Fruit fly (Drosophila melanogaster) whole organism, embryonic: ENCODE measurements around the gene Hip14.
A peak's percentile ranks its signal among the peaks of the same experiment; 100 is the strongest.

Source experiments
- Adf1 ChIP-seq: fragments of 200-800 bp; sonication (Bioruptor generic); IDR thresholded peaks from 2 replicates; pipeline ENCODE4 v1.3.6; 2022; ENCODE audit warnings: missing biosample characterization, missing genetic modification characterization
- Awh ChIP-seq: fragments of 200-800 bp; sonication (Bioruptor generic); IDR thresholded peaks from 2 replicates; pipeline ENCODE4, ENCODE4 v1.3.6; 2022; ENCODE audit warnings: missing biosample characterization, missing genetic modification characterization
- BEAF-32 ChIP-seq: fragments of 200-800 bp; sonication (Bioruptor generic); optimal IDR thresholded peaks from 3 replicates; lab custom pipeline; 2017; ENCODE audit warnings: missing biosample characterization, missing genetic modification characterization, mild to moderate bottlenecking, moderate library complexity, missing genetic modification reagents
- CG10209 ChIP-seq: fragments of 200-800 bp; sonication (Bioruptor generic); optimal IDR thresholded peaks from 3 replicates; lab custom pipeline; 2017; ENCODE audit warnings: missing biosample characterization, mild to moderate bottlenecking, missing genetic modification characterization, missing genetic modification reagents
- CG11560 ChIP-seq: fragments of 200-800 bp; sonication (Bioruptor generic); IDR thresholded peaks from 3 replicates; pipeline ENCODE4 v1.3.6; 2022; ENCODE audit warnings: missing biosample characterization, missing genetic modification characterization
- CG11696 ChIP-seq: fragments of 200-800 bp; sonication (Bioruptor generic); IDR thresholded peaks from 2 replicates; pipeline ENCODE4 v1.3.6; 2022; ENCODE audit warnings: missing biosample characterization, missing genetic modification characterization
- CG12219 ChIP-seq: fragments of 200-800 bp; sonication (Bioruptor generic); optimal IDR thresholded peaks from 3 replicates; lab custom pipeline; 2018; ENCODE audit warnings: missing biosample characterization, mild to moderate bottlenecking, missing genetic modification characterization
- CG13775 ChIP-seq: fragments of 200-800 bp; sonication (Bioruptor generic); optimal IDR thresholded peaks from 3 replicates; lab custom pipeline; 2017; ENCODE audit warnings: missing biosample characterization, mild to moderate bottlenecking, missing genetic modification characterization
- CG14667 ChIP-seq: fragments of 200-800 bp; sonication (Bioruptor generic); IDR thresholded peaks from 2 replicates; pipeline ENCODE4 v1.3.6; 2022; ENCODE audit warnings: missing biosample characterization, missing genetic modification characterization
- CG14965 ChIP-seq: fragments of 200-800 bp; sonication (Bioruptor generic); optimal IDR thresholded peaks from 2 replicates; lab custom pipeline; 2016; ENCODE audit warnings: missing biosample characterization, missing genetic modification characterization, borderline replicate concordance
- CG1603 ChIP-seq: fragments of 200-800 bp; sonication (Bioruptor generic); optimal IDR thresholded peaks from 2 replicates; lab custom pipeline; 2019; ENCODE audit warnings: missing biosample characterization, mild to moderate bottlenecking, missing genetic modification characterization, moderate library complexity
- CG16863 ChIP-seq: fragments of 200-800 bp; sonication (Bioruptor generic); optimal IDR thresholded peaks from 3 replicates; lab custom pipeline; 2016; ENCODE audit warnings: missing biosample characterization, missing genetic modification characterization
- CG17186 ChIP-seq: fragments of 200-800 bp; sonication (Bioruptor generic); optimal IDR thresholded peaks from 3 replicates; lab custom pipeline; 2017; ENCODE audit warnings: missing biosample characterization, missing genetic modification reagents, missing genetic modification characterization
- CG17328 ChIP-seq: fragments of 200-800 bp; sonication (Bioruptor generic); IDR thresholded peaks from 2 replicates; pipeline ENCODE4 v1.3.6; 2022; ENCODE audit warnings: missing biosample characterization, missing genetic modification characterization
- CG17612 ChIP-seq: fragments of 200-800 bp; sonication (Bioruptor generic); IDR thresholded peaks from 2 replicates; pipeline ENCODE4 v1.3.6; 2022; ENCODE audit warnings: missing biosample characterization, missing genetic modification characterization
- CG18011 ChIP-seq: fragments of 200-800 bp; sonication (Bioruptor generic); optimal IDR thresholded peaks from 2 replicates; lab custom pipeline; 2017; ENCODE audit warnings: missing biosample characterization, missing genetic modification characterization, mild to moderate bottlenecking, moderate library complexity, missing genotype
- CG30020 ChIP-seq: fragments of 200-800 bp; optimal IDR thresholded peaks from 2 replicates; lab custom pipeline; 2019; ENCODE audit warnings: missing biosample characterization, mild to moderate bottlenecking, missing genetic modification characterization, moderate library complexity
- CG31441 ChIP-seq: fragments of 200-800 bp; sonication (Bioruptor generic); IDR thresholded peaks from 2 replicates; pipeline ENCODE4 v1.3.6; 2022; ENCODE audit warnings: missing biosample characterization, missing genetic modification characterization
- CG3407 ChIP-seq: fragments of 200-800 bp; sonication (Bioruptor generic); optimal IDR thresholded peaks from 2 replicates; lab custom pipeline; 2018; ENCODE audit warnings: missing biosample characterization, mild to moderate bottlenecking, missing genetic modification characterization
- CG3995 ChIP-seq: fragments of 200-800 bp; sonication (Bioruptor generic); optimal IDR thresholded peaks from 3 replicates; lab custom pipeline; 2016; ENCODE audit warnings: missing biosample characterization, missing genetic modification characterization
- CG4360 ChIP-seq: fragments of 200-800 bp; sonication (Bioruptor generic); IDR thresholded peaks from 2 replicates; pipeline ENCODE4 v1.3.6; 2022; ENCODE audit warnings: missing biosample characterization, missing genetic modification characterization
- CG43689 ChIP-seq: fragments of 200-800 bp; sonication (Bioruptor generic); IDR thresholded peaks from 2 replicates; pipeline ENCODE4 v1.3.6; 2022; ENCODE audit warnings: missing biosample characterization, missing genetic modification characterization
- CG6791 ChIP-seq: fragments of 200-800 bp; sonication (Bioruptor generic); IDR thresholded peaks from 3 replicates; pipeline ENCODE4 v1.3.6; 2022; ENCODE audit warnings: missing biosample characterization, missing genetic modification characterization; ENCODE audit not compliant: partially characterized antibody
- CG7357 ChIP-seq: fragments of 200-800 bp; sonication (Bioruptor generic); IDR thresholded peaks from 3 replicates; pipeline ENCODE4 v1.3.6; 2022; ENCODE audit warnings: missing biosample characterization, missing genetic modification characterization
- CG7963 ChIP-seq: fragments of 200-800 bp; sonication (Bioruptor generic); IDR thresholded peaks from 3 replicates; pipeline ENCODE4 v1.3.6; 2022; ENCODE audit warnings: missing biosample characterization, missing genetic modification characterization; ENCODE audit not compliant: partially characterized antibody
- CG8359 ChIP-seq: fragments of 200-800 bp; sonication (Bioruptor generic); optimal IDR thresholded peaks from 2 replicates; lab custom pipeline; 2017; ENCODE audit warnings: missing biosample characterization, mild to moderate bottlenecking, missing genetic modification characterization, borderline replicate concordance
- CG9876 ChIP-seq: fragments of 200-800 bp; sonication (Bioruptor generic); optimal IDR thresholded peaks from 2 replicates; lab custom pipeline; 2016; ENCODE audit warnings: missing biosample characterization, missing genetic modification characterization
- Dek ChIP-seq: fragments of 200-800 bp; sonication (Bioruptor generic); optimal IDR thresholded peaks from 3 replicates; lab custom pipeline; 2019; ENCODE audit warnings: missing biosample characterization, mild to moderate bottlenecking, missing genetic modification characterization, moderate library complexity
- Dll ChIP-seq: fragments of 200-800 bp; sonication (Bioruptor generic); IDR thresholded peaks from 4 replicates; pipeline ENCODE4 v1.3.6; 2022; ENCODE audit warnings: missing biosample characterization, missing genetic modification characterization; ENCODE audit not compliant: partially characterized antibody
- Ets65A ChIP-seq: fragments of 200-800 bp; sonication (Bioruptor generic); peaks from one replicate; lab custom pipeline; 2016; ENCODE audit warnings: missing biosample characterization, missing genetic modification characterization
- Fer2 ChIP-seq: fragments of 200-800 bp; sonication (Bioruptor generic); optimal IDR thresholded peaks from 2 replicates; lab custom pipeline; 2018; ENCODE audit warnings: missing biosample characterization, mild to moderate bottlenecking, missing genetic modification characterization, moderate library complexity
- Fer3 ChIP-seq: fragments of 200-800 bp; sonication (Bioruptor generic); optimal IDR thresholded peaks from 2 replicates; lab custom pipeline; 2018; ENCODE audit warnings: missing biosample characterization, mild to moderate bottlenecking, missing genetic modification characterization, moderate library complexity
- NFAT ChIP-seq: fragments of 200-800 bp; sonication (Bioruptor generic); IDR thresholded peaks from 2 replicates; pipeline ENCODE4 v1.3.6; 2022; ENCODE audit warnings: missing biosample characterization, missing genetic modification characterization
- Nf-YA ChIP-seq: fragments of 200-800 bp; sonication (Bioruptor generic); IDR thresholded peaks from 2 replicates; pipeline ENCODE4 v1.3.6; 2022; ENCODE audit warnings: missing biosample characterization, missing genetic modification characterization
- NfI ChIP-seq: fragments of 200-800 bp; sonication (Bioruptor generic); optimal IDR thresholded peaks from 3 replicates; lab custom pipeline; 2018; ENCODE audit warnings: missing biosample characterization, mild to moderate bottlenecking, missing genetic modification characterization, moderate library complexity
- Opbp ChIP-seq: fragments of 200-800 bp; sonication (Bioruptor generic); IDR thresholded peaks from 3 replicates; pipeline ENCODE4 v1.3.6; 2022; ENCODE audit warnings: missing biosample characterization, missing genetic modification characterization; ENCODE audit not compliant: partially characterized antibody
- Ptx1 ChIP-seq: fragments of 200-800 bp; sonication (Bioruptor generic); IDR thresholded peaks from 2 replicates; pipeline ENCODE4 v1.3.6; 2022; ENCODE audit warnings: missing biosample characterization, missing genetic modification characterization
- Vsx1 ChIP-seq: fragments of 200-800 bp; sonication (Bioruptor generic); optimal IDR thresholded peaks from 2 replicates; lab custom pipeline; 2017; ENCODE audit warnings: missing biosample characterization, mild to moderate bottlenecking, missing genetic modification characterization, missing genetic modification reagents
- ara ChIP-seq: fragments of 200-800 bp; sonication (Bioruptor generic); IDR thresholded peaks from 2 replicates; pipeline ENCODE4 v1.3.6; 2022; ENCODE audit warnings: missing biosample characterization, missing genetic modification characterization
- ems ChIP-seq: fragments of 200-800 bp; sonication (Bioruptor generic); optimal IDR thresholded peaks from 3 replicates; lab custom pipeline; 2016; ENCODE audit warnings: missing biosample characterization, missing genetic modification characterization
- en ChIP-seq: fragments of 200-800 bp; sonication (Bioruptor generic); optimal IDR thresholded peaks from 2 replicates; lab custom pipeline; 2016; ENCODE audit warnings: missing biosample characterization, missing genetic modification characterization
- maf-S ChIP-seq: fragments of 200-800 bp; sonication (Bioruptor generic); optimal IDR thresholded peaks from 2 replicates; lab custom pipeline; 2016; ENCODE audit warnings: missing biosample characterization, missing genetic modification characterization
- mam ChIP-seq: fragments of 200-800 bp; sonication (Bioruptor generic); optimal IDR thresholded peaks from 3 replicates; lab custom pipeline; 2016; ENCODE audit warnings: missing biosample characterization, missing genetic modification characterization
- mld ChIP-seq: fragments of 200-800 bp; sonication (Bioruptor generic); IDR thresholded peaks from 3 replicates; pipeline ENCODE4 v1.3.6; 2022; ENCODE audit warnings: missing biosample characterization, missing genetic modification characterization; ENCODE audit not compliant: partially characterized antibody
- nerfin-2 ChIP-seq: fragments of 200-800 bp; sonication (Bioruptor generic); IDR thresholded peaks from 2 replicates; pipeline ENCODE4 v1.3.6; 2022; ENCODE audit warnings: missing biosample characterization, missing genetic modification characterization; ENCODE audit not compliant: partially characterized antibody
- pros ChIP-seq: fragments of 200-800 bp; sonication (Bioruptor generic); optimal IDR thresholded peaks from 3 replicates; lab custom pipeline; 2019; ENCODE audit warnings: missing biosample characterization, mild to moderate bottlenecking, missing genetic modification characterization, moderate library complexity
- run ChIP-seq: fragments of 200-800 bp; sonication (Bioruptor generic); optimal IDR thresholded peaks from 3 replicates; lab custom pipeline; 2018; ENCODE audit warnings: missing biosample characterization, mild to moderate bottlenecking, missing genetic modification characterization
- usp ChIP-seq: fragments of >200 bp; optimal IDR thresholded peaks from 2 replicates; lab custom pipeline; 2017; ENCODE audit warnings: missing biosample characterization, missing genetic modification characterization
- wor ChIP-seq: fragments of 200-800 bp; sonication (Bioruptor generic); IDR thresholded peaks from 2 replicates; pipeline ENCODE4 v1.3.6; 2022; ENCODE audit warnings: missing biosample characterization, missing genetic modification characterization
- z ChIP-seq: fragments of 200-800 bp; sonication (Bioruptor generic); IDR thresholded peaks from 3 replicates; pipeline ENCODE4 v1.3.6; 2022; ENCODE audit warnings: missing biosample characterization, missing genetic modification characterization

Gene Hip14

dm6 chr3L:16023020-16023648, 35.1 kb downstream of the Hip14 start, which contains the start of gene Notum (continued):
- TF ChIP-seq CG7963 (GFP tag; lab: Robert Waterston, UW) = no peak
- no peak for TF ChIP-seq CG3407 (GFP tag; lab: Kevin White, UChicago)
- TF ChIP-seq pros (GFP tag; lab: Kevin White, UChicago) = no peak
- TF ChIP-seq CG1603 (tag; lab: Kevin White, UChicago) = no peak
- peak; percentile 33; the same call in 1 of the 3 replicates for TF ChIP-seq Opbp (GFP tag; lab: Robert Waterston, UW)
- TF ChIP-seq NfI (GFP tag; lab: Kevin White, UChicago) = no peak
- TF ChIP-seq z = no peak
- no peak for TF ChIP-seq wor (GFP tag; lab: Robert Waterston, UW)
- TF ChIP-seq Fer3 = no peak
- TF ChIP-seq CG17612 (GFP tag; lab: Robert Waterston, UW) = no peak
- TF ChIP-seq CG12219 = no peak
- TF ChIP-seq NFAT (GFP tag; lab: Robert Waterston, UW) = no peak
- no peak for TF ChIP-seq run
- TF ChIP-seq CG11696 (GFP tag; lab: Robert Waterston, UW) = no peak
- TF ChIP-seq CG17328 (GFP tag; lab: Robert Waterston, UW) = no peak; the same call in 1 of the 2 replicates
- TF ChIP-seq CG14667 (GFP tag; lab: Robert Waterston, UW) = no peak
- TF ChIP-seq Nf-YA (GFP tag; lab: Robert Waterston, UW) = no peak
- no peak for TF ChIP-seq CG10209 (GFP tag; lab: Kevin White, UChicago)
- no peak for TF ChIP-seq ara
- peak; percentile 52; the same call in 1 of the 3 replicates for TF ChIP-seq CG6791
- peak; percentile 92 for TF ChIP-seq Ets65A (GFP tag; lab: Kevin White, UChicago)
- no peak for TF ChIP-seq maf-S (GFP tag; lab: Kevin White, UChicago)
- TF ChIP-seq Ptx1 (GFP tag; lab: Robert Waterston, UW) = no peak
- no peak for TF ChIP-seq CG14965 (GFP tag; lab: Kevin White, UChicago)
- TF ChIP-seq CG4360 = peak; percentile 43
- no peak for TF ChIP-seq en (GFP tag; lab: Kevin White, UChicago)
- TF ChIP-seq CG9876 = no peak
- no peak for TF ChIP-seq CG43689 (GFP tag; lab: Robert Waterston, UW)
- no peak for TF ChIP-seq CG31441 (GFP tag; lab: Robert Waterston, UW)
- no peak for TF ChIP-seq CG11560 (tag; lab: Robert Waterston, UW)
- no peak for TF ChIP-seq CG18011 (GFP tag; lab: Kevin White, UChicago)
- TF ChIP-seq Dll (GFP tag; lab: Robert Waterston, UW) = peak; percentile 51; the same call in 3 of the 4 replicates
- TF ChIP-seq nerfin-2 = no peak
- peak; percentile 11 for TF ChIP-seq CG16863 (GFP tag; lab: Kevin White, UChicago)
- TF ChIP-seq CG3995 (GFP tag; lab: Kevin White, UChicago) = no peak
- TF ChIP-seq CG17186 = no peak
- TF ChIP-seq Dek = no peak
- TF ChIP-seq usp (GFP tag; lab: Kevin White, UChicago) = no peak
- no peak for TF ChIP-seq mld
- TF ChIP-seq Adf1 = peak; percentile 93
- no peak for TF ChIP-seq Fer2 (tag; lab: Kevin White, UChicago)
- TF ChIP-seq Awh (GFP tag; lab: Robert Waterston, UW) = no peak
- no peak for TF ChIP-seq mam (GFP tag; lab: Kevin White, UChicago)
- TF ChIP-seq CG7357 (GFP tag; lab: Robert Waterston, UW) = no peak
- no peak for TF ChIP-seq CG30020 (tag; lab: Kevin White, UChicago)
- no peak for TF ChIP-seq Vsx1 (GFP tag; lab: Kevin White, UChicago)
- TF ChIP-seq CG8359 (GFP tag; lab: Kevin White, UChicago) = no peak
- no peak for TF ChIP-seq ems (GFP tag; lab: Kevin White, UChicago)
- no peak for TF ChIP-seq CG13775
- TF ChIP-seq BEAF-32 = no peak
